Worm (Caenorhabditis elegans) whole organism, L3 larva: ENCODE measurements around the gene jmjd-3.2.

Source experiments
- egl-27 ChIP-seq: sonication (generic microtip); optimal IDR thresholded peaks from 4 replicates; lab custom pipeline; 2017; ENCODE audit warnings: missing biosample characterization, missing genetic modification reagents, missing genetic modification characterization
- nhr-12 ChIP-seq: fragments of 150-350 bp; optimal IDR thresholded peaks from 2 replicates; lab custom pipeline; 2014; ENCODE audit warnings: missing biosample characterization, missing genetic modification characterization
- nhr-25 ChIP-seq: sonication (generic microtip); optimal IDR thresholded peaks from 2 replicates; lab custom pipeline; 2017; ENCODE audit warnings: missing biosample characterization, missing genetic modification characterization
- nhr-67 ChIP-seq: fragments of 150-350 bp; optimal IDR thresholded peaks from 2 replicates; lab custom pipeline; 2014; ENCODE audit warnings: missing biosample characterization, missing genetic modification characterization
- tbx-2 ChIP-seq: sonication (generic microtip); optimal IDR thresholded peaks from 2 replicates; lab custom pipeline; 2016; ENCODE audit warnings: mild to moderate bottlenecking, missing genetic modification characterization, missing compliant biosample characterization

DNA sequence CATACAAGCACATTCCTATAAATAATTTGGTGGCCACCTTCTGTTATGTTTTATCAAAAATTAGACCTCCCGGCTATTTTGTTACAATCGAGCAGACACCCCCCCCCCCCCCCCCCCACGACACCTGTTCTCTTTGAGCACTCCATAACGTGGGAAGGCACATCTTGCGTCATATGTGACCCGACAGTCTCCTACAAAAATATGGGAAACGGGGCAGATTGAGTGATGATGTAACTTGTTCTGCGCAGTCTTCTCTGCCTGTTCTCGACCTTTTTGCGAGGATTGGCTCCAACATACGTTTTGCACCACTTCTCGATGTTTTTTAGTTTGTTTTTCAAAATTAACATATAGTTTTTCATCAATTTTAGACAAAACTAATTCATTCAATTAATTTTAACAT lies 512 bp upstream of the jmjd-3.2 start:
- TF ChIP-seq nhr-67 (tag; lab: Kevin White, UChicago) (no peak), egl-27 (tag; lab: Kevin White, UChicago) (no peak), nhr-12 (tag; lab: Kevin White, UChicago) (no peak), nhr-25 (tag; lab: Kevin White, UChicago) (no peak), tbx-2 (tag; lab: Kevin White, UChicago) (no peak)
